Worm (Caenorhabditis elegans) whole organism, L4 larva: ENCODE results near the gene twk-43.
A peak's percentile ranks its signal among the peaks of the same experiment; 100 is the strongest.

Source experiments
- F26F4.8 ChIP-seq: fragments of 200-800 bp; sonication (Bioruptor generic); conservative IDR thresholded peaks from 2 replicates; pipeline ENCODE4 v1.3.6; 2022; ENCODE audit warnings: missing genetic modification characterization, missing compliant biosample characterization
- F44E2.7 ChIP-seq: fragments of 200-800 bp; sonication (Bioruptor generic); IDR thresholded peaks from 2 replicates; pipeline ENCODE4 v2.1.2; 2022; ENCODE audit warnings: missing genetic modification characterization, missing compliant biosample characterization
- T20F7.1 ChIP-seq: fragments of 200-800 bp; sonication (Bioruptor generic); optimal IDR thresholded peaks from 2 replicates; lab custom pipeline; 2018; ENCODE audit warnings: mild to moderate bottlenecking, missing genetic modification characterization, missing compliant biosample characterization
- T26A8.4 ChIP-seq: fragments of 200-800 bp; sonication (Bioruptor generic); IDR thresholded peaks from 2 replicates; pipeline ENCODE4 v1.3.6; 2022; ENCODE audit warnings: missing genetic modification characterization, missing compliant biosample characterization
- Y48G9A.11 ChIP-seq: fragments of 200-800 bp; sonication (Bioruptor generic); IDR thresholded peaks from 2 replicates; pipeline ENCODE4 v1.3.6; 2022; ENCODE audit warnings: missing genetic modification reagents, missing genetic modification characterization, missing compliant biosample characterization
- aha-1 ChIP-seq: fragments of 150-350 bp; peaks from one replicate; lab custom pipeline; 2014; ENCODE audit warnings: missing biosample characterization, missing genetic modification characterization
- ceh-20 ChIP-seq: fragments of 200-800 bp; sonication (Bioruptor generic); IDR thresholded peaks from 2 replicates; pipeline ENCODE4 v1.3.6; 2022; ENCODE audit warnings: missing genetic modification reagents, missing genetic modification characterization, missing compliant biosample characterization
- ceh-32 ChIP-seq: sonication (generic microtip); optimal IDR thresholded peaks from 2 replicates; lab custom pipeline; 2016; ENCODE audit warnings: mild to moderate bottlenecking, missing genetic modification characterization, missing compliant biosample characterization; ENCODE audit not compliant: poor library complexity
- ceh-82 ChIP-seq: sonication (generic microtip); optimal IDR thresholded peaks from 2 replicates; lab custom pipeline; 2017; ENCODE audit warnings: missing biosample characterization, missing genetic modification characterization
- ctbp-1 ChIP-seq: fragments of 200-800 bp; sonication (Bioruptor generic); IDR thresholded peaks from 2 replicates; pipeline ENCODE4 v1.3.6; 2022; ENCODE audit warnings: missing genetic modification reagents, missing genetic modification characterization, missing compliant biosample characterization
- daf-12 ChIP-seq: fragments of 150-350 bp; optimal IDR thresholded peaks from 2 replicates; lab custom pipeline; 2014; ENCODE audit warnings: missing biosample characterization, missing genetic modification reagents, missing genetic modification characterization
- daf-19 ChIP-seq: fragments of 200-800 bp; sonication (Bioruptor generic); conservative IDR thresholded peaks from 2 replicates; pipeline ENCODE4 v1.3.6; 2022; ENCODE audit warnings: missing genetic modification characterization, missing compliant biosample characterization
- dmd-6 ChIP-seq: fragments of 200-800 bp; sonication (Bioruptor generic); IDR thresholded peaks from 2 replicates; pipeline ENCODE4 v1.3.6; 2022; ENCODE audit warnings: missing genetic modification reagents, missing genetic modification characterization, missing compliant biosample characterization
- dmd-9 ChIP-seq: fragments of 200-800 bp; sonication (Bioruptor generic); IDR thresholded peaks from 2 replicates; pipeline ENCODE4 v1.3.6; 2022; ENCODE audit warnings: missing genetic modification reagents, missing genetic modification characterization, missing compliant biosample characterization
- dve-1 ChIP-seq: sonication (generic microtip); optimal IDR thresholded peaks from 2 replicates; lab custom pipeline; 2017; ENCODE audit warnings: antibody characterized with exemption, mild to moderate bottlenecking, missing genetic modification characterization, missing compliant biosample characterization; ENCODE audit not compliant: insufficient read depth
- egl-27 ChIP-seq: sonication (generic microtip); optimal IDR thresholded peaks from 3 replicates; lab custom pipeline; 2017; ENCODE audit warnings: missing biosample characterization, missing genetic modification reagents, missing genetic modification characterization
- egl-43 ChIP-seq: fragments of 200-800 bp; sonication (Bioruptor generic); IDR thresholded peaks from 2 replicates; pipeline ENCODE4 v1.3.6; 2022; ENCODE audit warnings: missing genetic modification reagents, missing genetic modification characterization, missing compliant biosample characterization
- fkh-10 ChIP-seq: fragments of 150-350 bp; optimal IDR thresholded peaks from 2 replicates; lab custom pipeline; 2014; ENCODE audit warnings: missing biosample characterization, missing genetic modification reagents, missing genetic modification characterization
- fos-1 ChIP-seq: fragments of 150-350 bp; optimal IDR thresholded peaks from 2 replicates; lab custom pipeline; 2014; ENCODE audit warnings: missing biosample characterization, missing genetic modification characterization
- gei-8 ChIP-seq: fragments of 200-800 bp; sonication (Bioruptor generic); optimal IDR thresholded peaks from 2 replicates; lab custom pipeline; 2018; ENCODE audit warnings: mild to moderate bottlenecking, missing genetic modification characterization, missing compliant biosample characterization
- hif-1 ChIP-seq, 2 experiments: sonication (generic microtip); optimal IDR thresholded peaks; 2 replicates each; lab custom pipeline; 2016 to 2017; ENCODE audit warnings: missing compliant biosample characterization in 2 of 2, missing genetic modification characterization in 2 of 2, missing genetic modification reagents in 2 of 2, missing genotype in 2 of 2, mild to moderate bottlenecking in 1 of 2
- hlh-30 ChIP-seq: sonication (generic microtip); optimal IDR thresholded peaks from 2 replicates; lab custom pipeline; 2017; ENCODE audit warnings: antibody characterized with exemption, mild to moderate bottlenecking, missing genetic modification characterization, missing compliant biosample characterization; ENCODE audit not compliant: insufficient read depth
- hmg-1.1 ChIP-seq: fragments of 200-800 bp; sonication (Bioruptor generic); IDR thresholded peaks from 2 replicates; pipeline ENCODE4 v1.3.6; 2022; ENCODE audit warnings: missing genetic modification reagents, missing genetic modification characterization, missing compliant biosample characterization
- lin-1 ChIP-seq: fragments of 200-800 bp; sonication (Bioruptor generic); IDR thresholded peaks from 2 replicates; pipeline ENCODE4 v1.3.6; 2022; ENCODE audit warnings: missing genetic modification reagents, missing genetic modification characterization, missing compliant biosample characterization
- lin-15B ChIP-seq: fragments of 150-350 bp; sonication (generic microtip); optimal IDR thresholded peaks from 3 replicates; lab custom pipeline; 2014; ENCODE audit warnings: missing biosample characterization, missing genetic modification characterization
- lin-39 ChIP-seq: fragments of 150-350 bp; optimal IDR thresholded peaks from 2 replicates; lab custom pipeline; 2014; ENCODE audit warnings: missing biosample characterization, missing genetic modification reagents, missing genetic modification characterization
- lir-3 ChIP-seq: sonication (generic microtip); optimal IDR thresholded peaks from 2 replicates; lab custom pipeline; 2016; ENCODE audit warnings: mild to moderate bottlenecking, missing genetic modification characterization, missing compliant biosample characterization
- madf-9 ChIP-seq: fragments of 200-800 bp; sonication (Bioruptor generic); conservative IDR thresholded peaks from 2 replicates; pipeline ENCODE4 v1.3.6; 2022; ENCODE audit warnings: missing genetic modification reagents, missing genetic modification characterization, missing compliant biosample characterization
- mdl-1 ChIP-seq, 2 experiments: fragments of 150-350 bp in 1 of 2; sonication (generic microtip) in 1 of 2; optimal IDR thresholded peaks; 2 replicates each; lab custom pipeline; 2014 to 2017; ENCODE audit warnings: missing biosample characterization in 2 of 2, missing genetic modification characterization in 2 of 2
- mep-1 ChIP-seq: fragments of 150-350 bp; sonication (generic microtip); optimal IDR thresholded peaks from 3 replicates; lab custom pipeline; 2014; ENCODE audit warnings: missing biosample characterization, missing genetic modification characterization
- mxl-2 ChIP-seq: fragments of 200-800 bp; sonication (Bioruptor generic); conservative IDR thresholded peaks from 2 replicates; pipeline ENCODE4 v1.3.6; 2022; ENCODE audit warnings: missing genetic modification reagents, missing genetic modification characterization, missing compliant biosample characterization
- mxl-3 ChIP-seq: fragments of 200-800 bp; sonication (Bioruptor generic); optimal IDR thresholded peaks from 2 replicates; lab custom pipeline; 2018; ENCODE audit warnings: mild to moderate bottlenecking, missing genetic modification characterization, missing compliant biosample characterization
- nhr-11 ChIP-seq: fragments of 150-350 bp; optimal IDR thresholded peaks from 2 replicates; lab custom pipeline; 2014; ENCODE audit warnings: missing biosample characterization, missing genetic modification characterization
- nhr-111 ChIP-seq: fragments of 200-800 bp; sonication (Bioruptor generic); optimal IDR thresholded peaks from 2 replicates; lab custom pipeline; 2018; ENCODE audit warnings: mild to moderate bottlenecking, missing genetic modification characterization, missing compliant biosample characterization
- nhr-25 ChIP-seq: sonication (generic microtip); optimal IDR thresholded peaks from 2 replicates; lab custom pipeline; 2017; ENCODE audit warnings: missing genetic modification characterization, mild to moderate bottlenecking, missing compliant biosample characterization, antibody characterized with exemption, moderate library complexity, borderline replicate concordance; ENCODE audit not compliant: insufficient read depth
- nhr-42 ChIP-seq: fragments of 200-800 bp; sonication (Bioruptor generic); IDR thresholded peaks from 2 replicates; pipeline ENCODE4 v1.3.6; 2022; ENCODE audit warnings: missing genetic modification characterization, missing compliant biosample characterization
- nhr-6 ChIP-seq: fragments of 150-350 bp; optimal IDR thresholded peaks from 2 replicates; lab custom pipeline; 2014; ENCODE audit warnings: missing biosample characterization, missing genetic modification characterization
- nhr-76 ChIP-seq: fragments of 150-350 bp; optimal IDR thresholded peaks from 2 replicates; lab custom pipeline; 2014; ENCODE audit warnings: missing biosample characterization, missing genetic modification characterization
- nhr-77 ChIP-seq: fragments of 150-350 bp; optimal IDR thresholded peaks from 2 replicates; lab custom pipeline; 2014; ENCODE audit warnings: missing biosample characterization, missing genetic modification characterization
- php-3 ChIP-seq: fragments of 200-800 bp; sonication (Bioruptor generic); IDR thresholded peaks from 2 replicates; pipeline ENCODE4 v1.3.6; 2022; ENCODE audit warnings: missing genetic modification reagents, missing genetic modification characterization, missing compliant biosample characterization
- rbr-2 ChIP-seq: sonication (generic microtip); optimal IDR thresholded peaks from 2 replicates; lab custom pipeline; 2016; ENCODE audit warnings: missing genotype, missing genetic modification characterization, missing compliant biosample characterization
- saeg-2 ChIP-seq: fragments of 200-800 bp; sonication (Bioruptor generic); IDR thresholded peaks from 2 replicates; pipeline ENCODE4 v1.3.6; 2022; ENCODE audit warnings: missing genetic modification reagents, missing genetic modification characterization, missing compliant biosample characterization
- sdz-12 ChIP-seq: fragments of 200-800 bp; sonication (Bioruptor generic); optimal IDR thresholded peaks from 2 replicates; lab custom pipeline; 2018; ENCODE audit warnings: mild to moderate bottlenecking, missing genetic modification characterization, missing compliant biosample characterization
- snpc-4 ChIP-seq: fragments of 150-350 bp; optimal IDR thresholded peaks from 2 replicates; lab custom pipeline; 2014; ENCODE audit warnings: missing biosample characterization, missing genetic modification characterization
- spr-1 ChIP-seq: sonication (generic microtip); optimal IDR thresholded peaks from 2 replicates; lab custom pipeline; 2016; ENCODE audit warnings: mild to moderate bottlenecking, missing genetic modification characterization, missing compliant biosample characterization
- spr-3 ChIP-seq: fragments of 200-800 bp; sonication (Bioruptor generic); optimal IDR thresholded peaks from 2 replicates; lab custom pipeline; 2018; ENCODE audit warnings: mild to moderate bottlenecking, missing genetic modification characterization, missing compliant biosample characterization
- tra-1 ChIP-seq: fragments of 200-800 bp; sonication (Bioruptor generic); IDR thresholded peaks from 2 replicates; pipeline ENCODE4 v1.3.6; 2022; ENCODE audit warnings: missing genetic modification reagents, missing genetic modification characterization, missing compliant biosample characterization
- vab-7 ChIP-seq: fragments of 200-800 bp; sonication (Bioruptor generic); IDR thresholded peaks from 2 replicates; pipeline ENCODE4 v1.3.6; 2022; ENCODE audit warnings: missing genetic modification reagents, missing genetic modification characterization, missing compliant biosample characterization
- zag-1 ChIP-seq: fragments of 150-350 bp; optimal IDR thresholded peaks from 2 replicates; lab custom pipeline; 2014; ENCODE audit warnings: missing biosample characterization, missing genetic modification characterization
- zfp-2 ChIP-seq: sonication (generic microtip); optimal IDR thresholded peaks from 2 replicates; lab custom pipeline; 2016; ENCODE audit warnings: mild to moderate bottlenecking, missing genetic modification characterization, missing compliant biosample characterization
- zip-11 ChIP-seq: fragments of 200-800 bp; sonication (Bioruptor generic); IDR thresholded peaks from 2 replicates; pipeline ENCODE4 v1.3.6; 2022; ENCODE audit warnings: missing genetic modification characterization, missing compliant biosample characterization

twk-43 gene

ce11 chrV:13313045-13313623 is 32.9 kb upstream of the twk-43 start, which contains the start of gene C50B6.3 (continued):
- no peak for TF ChIP-seq zag-1 (tag; lab: Kevin White, UChicago)
- TF ChIP-seq zfp-2 (tag; lab: Kevin White, UChicago), result no peak
- TF ChIP-seq T20F7.1 (GFP tag; lab: Kevin White, UChicago), result peak; percentile 99
- TF ChIP-seq aha-1 (tag; lab: Kevin White, UChicago), result peak; percentile 73
- no peak for TF ChIP-seq sdz-12
- TF ChIP-seq nhr-42, result no peak
- no peak for TF ChIP-seq nhr-77 (tag; lab: Kevin White, UChicago)
- peak; percentile 65 for TF ChIP-seq hlh-30 (tag; lab: Kevin White, UChicago)
- TF ChIP-seq fos-1 (tag; lab: Kevin White, UChicago), result no peak
- 0 out of 2 replicates have a peak, but pooled peaks have one; percentile 44 for TF ChIP-seq T26A8.4 (GFP tag; lab: Robert Waterston, UW)
- TF ChIP-seq daf-12 (tag; lab: Kevin White, UChicago), result no peak
- peak; percentile 66 for TF ChIP-seq rbr-2 (tag; lab: Kevin White, UChicago)
- TF ChIP-seq php-3, result no peak
- no peak for TF ChIP-seq mxl-3 (GFP tag; lab: Kevin White, UChicago)
- no peak for TF ChIP-seq madf-9 (GFP tag; lab: Robert Waterston, UW)
- no peak for TF ChIP-seq spr-1 (tag; lab: Kevin White, UChicago)
- TF ChIP-seq dmd-6 (GFP tag; lab: Robert Waterston, UW), result peak; percentile 62
- peak in 1 of 2 experiments; percentile 83 for TF ChIP-seq hif-1 (tag; optimal IDR thresholded peaks at IDR 0.05; lab: Kevin White, UChicago)
- no peak for TF ChIP-seq daf-19 (GFP tag; lab: Robert Waterston, UW)
- no peak for TF ChIP-seq fkh-10
- no peak for TF ChIP-seq tra-1 (GFP tag; lab: Robert Waterston, UW)
- no peak for TF ChIP-seq egl-27 (tag; lab: Kevin White, UChicago)
- no peak for TF ChIP-seq lir-3 (tag; lab: Kevin White, UChicago)
- TF ChIP-seq dve-1 (tag; lab: Kevin White, UChicago), result peak; percentile 80
- no peak for TF ChIP-seq gei-8
- TF ChIP-seq lin-15B (tag; lab: Kevin White, UChicago), result peak; percentile 56
- TF ChIP-seq saeg-2 (GFP tag; lab: Robert Waterston, UW), result no peak
- TF ChIP-seq mep-1 (tag; lab: Kevin White, UChicago), result peak; percentile 67
- no peak for TF ChIP-seq lin-1 (GFP tag; lab: Robert Waterston, UW)
- TF ChIP-seq mdl-1 (tag; optimal IDR thresholded peaks at IDR 0.05; lab: Kevin White, UChicago), result no peak
- TF ChIP-seq hmg-1.1 (GFP tag; lab: Robert Waterston, UW), result peak; percentile 36; the same call in 1 of the 2 replicates
- no peak for TF ChIP-seq nhr-111
- TF ChIP-seq ceh-32 (tag; lab: Kevin White, UChicago), result no peak
- TF ChIP-seq nhr-76 (tag; lab: Kevin White, UChicago), result no peak
- no peak for TF ChIP-seq mxl-2
- peak; percentile 5 for TF ChIP-seq nhr-25 (tag; lab: Kevin White, UChicago)
- TF ChIP-seq lin-39 (tag; lab: Kevin White, UChicago), result peak; percentile 10
- TF ChIP-seq nhr-11 (tag; lab: Kevin White, UChicago), result no peak
- TF ChIP-seq F26F4.8 (GFP tag; lab: Robert Waterston, UW), result no peak
- TF ChIP-seq ceh-20, result no peak
- TF ChIP-seq spr-3, result no peak
- TF ChIP-seq ceh-82 (tag; lab: Kevin White, UChicago), result no peak
- TF ChIP-seq dmd-9 (GFP tag; lab: Robert Waterston, UW), result peak; percentile 67; the same call in 1 of the 2 replicates
- TF ChIP-seq nhr-6 (tag; lab: Kevin White, UChicago), result peak; percentile 97
- no peak for TF ChIP-seq vab-7 (GFP tag; lab: Robert Waterston, UW)
- no peak for TF ChIP-seq egl-43
- TF ChIP-seq snpc-4 (tag; lab: Kevin White, UChicago), result no peak
- TF ChIP-seq zip-11 (GFP tag; lab: Robert Waterston, UW), result no peak
- no peak for TF ChIP-seq ctbp-1 (GFP tag; lab: Robert Waterston, UW)
- TF ChIP-seq F44E2.7, result no peak
- TF ChIP-seq Y48G9A.11, result peak; percentile 96
